Fruit fly (Drosophila melanogaster): Measurements from ENCODE around the gene CG15715.

CG15715 gene

DNA sequence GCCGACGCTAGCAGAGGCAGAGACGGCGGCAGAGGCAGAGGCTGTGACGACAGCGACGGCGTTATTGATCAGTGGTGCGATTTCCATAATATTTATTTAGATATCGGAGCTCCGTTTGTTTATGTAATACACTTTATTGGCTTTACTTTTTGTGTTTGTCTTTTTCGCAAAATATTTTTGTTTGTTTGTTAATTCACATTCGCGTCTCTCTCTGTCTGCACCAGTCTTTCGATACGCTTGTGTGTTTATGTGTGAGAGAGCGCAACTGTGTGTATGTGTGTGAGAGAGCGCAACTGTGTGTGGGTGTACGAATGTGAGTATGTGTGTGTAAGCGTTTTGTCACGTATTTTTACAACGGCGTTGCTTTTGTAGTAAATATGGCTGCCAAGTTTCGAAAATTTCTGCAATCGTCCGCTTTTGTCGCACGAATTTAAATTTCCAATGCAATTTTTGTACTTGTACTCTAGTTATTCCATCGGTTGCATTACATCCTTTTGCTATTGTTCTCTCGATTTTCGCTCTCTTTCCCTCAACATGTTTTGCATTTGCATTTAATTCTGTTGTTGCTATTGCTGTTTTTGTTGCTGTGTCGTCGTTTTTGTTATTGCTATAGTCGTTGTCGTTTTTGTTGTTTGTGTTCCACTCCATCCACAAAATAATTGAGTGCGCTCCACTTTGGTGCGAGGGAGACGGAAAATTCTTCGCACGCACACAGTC, 11.6 kb downstream of the CG15715 start:
- TF ChIP-seq CG5204 (GFP tag; optimal IDR thresholded peaks at IDR 0.05) (no peak), CG14711 (tag; optimal IDR thresholded peaks at IDR 0.05) (peak; percentile 34), Hr96 (GFP tag; optimal IDR thresholded peaks at IDR 0.05) (no peak), CG7101 (tag; optimal IDR thresholded peaks at IDR 0.05) (peak; percentile 30), Crg-1 (GFP tag; optimal IDR thresholded peaks at IDR 0.05) (peak; percentile 7), tj (GFP tag; optimal IDR thresholded peaks at IDR 0.05) (peak; percentile 93), cic (GFP tag; optimal IDR thresholded peaks at IDR 0.05) (peak; percentile 96)

DNA sequence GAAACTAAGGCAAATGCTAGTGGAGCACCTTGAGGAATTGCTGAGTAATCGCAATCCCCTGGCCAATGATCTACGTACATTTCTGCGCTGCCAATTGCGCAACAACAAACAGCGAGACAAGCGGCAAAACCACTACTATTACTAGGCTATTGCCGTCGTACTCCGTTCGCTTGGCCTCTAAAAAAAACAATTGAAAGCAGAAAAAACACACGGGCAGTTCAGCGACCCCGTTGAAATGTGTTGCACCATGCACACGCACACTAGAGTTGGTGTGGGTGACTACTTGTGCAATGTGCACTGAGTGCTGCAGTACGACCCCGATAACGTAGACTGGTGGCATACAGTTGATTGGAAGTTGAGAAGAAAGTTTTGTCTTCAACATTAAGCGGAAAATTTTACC, 12.7 kb downstream of the CG15715 start:
- TF ChIP-seq CG14711 (tag; optimal IDR thresholded peaks at IDR 0.05) (no peak), CG33017 (tag; optimal IDR thresholded peaks at IDR 0.05) (no peak), Clk (GFP tag; optimal IDR thresholded peaks at IDR 0.05) (no peak), CG1620 (GFP tag; optimal IDR thresholded peaks at IDR 0.05) (no peak), CG12768 (GFP tag; optimal IDR thresholded peaks at IDR 0.05) (no peak), CG7045 (GFP tag; optimal IDR thresholded peaks at IDR 0.05) (no peak), pad (GFP tag; optimal IDR thresholded peaks at IDR 0.05) (no peak), CG11617 (GFP tag; optimal IDR thresholded peaks at IDR 0.05) (no peak), bab1 (GFP tag; optimal IDR thresholded peaks at IDR 0.05) (no peak), CG5204 (GFP tag; optimal IDR thresholded peaks at IDR 0.05) (no peak), tj (GFP tag; optimal IDR thresholded peaks at IDR 0.05) (peak; percentile 73), toe (GFP tag; optimal IDR thresholded peaks at IDR 0.05) (no peak), Hr96 (GFP tag; optimal IDR thresholded peaks at IDR 0.05) (no peak), cnc (optimal IDR thresholded peaks at IDR 0.05) (peak; percentile 41 to 90), Crg-1 (GFP tag; optimal IDR thresholded peaks at IDR 0.05) (no peak), kay (GFP tag; ENCODE audit: borderline replicate concordance) (no peak), CG7101 (tag; optimal IDR thresholded peaks at IDR 0.05) (no peak), Mnt (GFP tag; optimal IDR thresholded peaks at IDR 0.05) (peak; percentile 20), ovo (GFP tag; optimal IDR thresholded peaks at IDR 0.05) (no peak), cic (GFP tag; optimal IDR thresholded peaks at IDR 0.05) (peak; percentile 37)

DNA sequence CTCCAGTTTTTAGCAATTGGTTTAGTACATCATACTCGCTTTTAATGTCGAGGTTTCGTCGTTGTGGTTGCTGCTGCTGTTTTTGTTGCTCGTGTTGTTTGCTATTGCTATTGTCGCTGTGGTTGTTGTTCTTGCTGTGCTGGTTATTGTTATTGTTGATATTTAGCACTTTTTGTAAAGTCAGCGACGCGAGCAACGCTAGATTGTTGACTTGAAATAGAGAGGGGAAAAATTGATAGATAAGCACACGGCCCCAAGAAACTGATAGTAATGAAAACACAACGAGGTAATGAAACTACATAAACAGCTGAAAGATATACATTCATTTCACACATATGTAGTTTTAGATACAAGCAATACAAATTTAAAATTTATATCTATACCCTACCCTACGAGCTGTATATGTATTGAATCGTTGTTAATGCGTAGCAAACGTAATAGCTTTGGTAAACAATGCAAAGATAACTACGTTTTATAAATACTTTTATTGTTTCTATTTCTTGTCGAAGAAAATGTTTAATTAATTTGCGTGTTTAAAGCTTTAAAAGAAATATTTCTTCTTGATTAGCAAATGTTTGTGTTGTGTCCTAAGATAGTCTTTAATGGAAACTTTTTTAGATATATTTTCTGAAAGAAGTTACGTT, 13.4 kb downstream of the CG15715 start:
- TF ChIP-seq CG1620 (GFP tag; optimal IDR thresholded peaks at IDR 0.05) = no peak
- TF ChIP-seq kay (GFP tag; ENCODE audit: borderline replicate concordance) = peak; percentile 89
- peak; percentile 51 for TF ChIP-seq tj (GFP tag; optimal IDR thresholded peaks at IDR 0.05)
- TF ChIP-seq pad (GFP tag; optimal IDR thresholded peaks at IDR 0.05) = peak; percentile 89
- peak; percentile 68 for TF ChIP-seq cic (GFP tag; optimal IDR thresholded peaks at IDR 0.05)
- TF ChIP-seq CG7101 (tag; optimal IDR thresholded peaks at IDR 0.05) = peak; percentile 25
- peak; percentile 31 for TF ChIP-seq Mnt (GFP tag; optimal IDR thresholded peaks at IDR 0.05)
- TF ChIP-seq CG5204 (GFP tag; optimal IDR thresholded peaks at IDR 0.05) = no peak
- TF ChIP-seq ovo (GFP tag; optimal IDR thresholded peaks at IDR 0.05) = peak; percentile 31

dm6 chr3L:15816714-15817113, 20.6 kb downstream of the CG15715 start, which contains the start of gene CkIIalpha-i1:
Gene CkIIalpha-i1, plus strand, starts transcription at chr3L:15816979.
- no peak for TF ChIP-seq CG7101 (tag; optimal IDR thresholded peaks at IDR 0.05)
- no peak for TF ChIP-seq Crg-1 (GFP tag; optimal IDR thresholded peaks at IDR 0.05)
- TF ChIP-seq pad (GFP tag; optimal IDR thresholded peaks at IDR 0.05) = no peak
- TF ChIP-seq CG5204 (GFP tag; optimal IDR thresholded peaks at IDR 0.05) = no peak
- TF ChIP-seq tj (GFP tag; optimal IDR thresholded peaks at IDR 0.05) = no peak
- TF ChIP-seq kay (GFP tag; ENCODE audit: borderline replicate concordance) = peak; percentile 84

- no peak for TF ChIP-seq toe (GFP tag; optimal IDR thresholded peaks at IDR 0.05)
- no peak for TF ChIP-seq CG14711 (tag; optimal IDR thresholded peaks at IDR 0.05)
- no peak for TF ChIP-seq CG1620 (GFP tag; optimal IDR thresholded peaks at IDR 0.05)
- TF ChIP-seq CG5204 (GFP tag; optimal IDR thresholded peaks at IDR 0.05) = no peak
- TF ChIP-seq kay (GFP tag; ENCODE audit: borderline replicate concordance) = no peak
- no peak for TF ChIP-seq ovo (GFP tag; optimal IDR thresholded peaks at IDR 0.05)
- TF ChIP-seq bab1 (GFP tag; optimal IDR thresholded peaks at IDR 0.05) = peak; percentile 46
- peak; percentile 9 for TF ChIP-seq Mnt (GFP tag; optimal IDR thresholded peaks at IDR 0.05)
- no peak for TF ChIP-seq cic (GFP tag; optimal IDR thresholded peaks at IDR 0.05)
- no peak for TF ChIP-seq cnc (optimal IDR thresholded peaks at IDR 0.05)
- no peak for TF ChIP-seq Crg-1 (GFP tag; optimal IDR thresholded peaks at IDR 0.05)
- no peak for TF ChIP-seq CG12768 (GFP tag; optimal IDR thresholded peaks at IDR 0.05)
- peak; percentile 73 for TF ChIP-seq tj (GFP tag; optimal IDR thresholded peaks at IDR 0.05)
- no peak for TF ChIP-seq CG7045 (GFP tag; optimal IDR thresholded peaks at IDR 0.05)
- TF ChIP-seq CG11617 (GFP tag; optimal IDR thresholded peaks at IDR 0.05) = no peak
- no peak for TF ChIP-seq CG33017 (tag; optimal IDR thresholded peaks at IDR 0.05)
- TF ChIP-seq Hr96 (GFP tag; optimal IDR thresholded peaks at IDR 0.05) = no peak
- no peak for TF ChIP-seq Clk (GFP tag; optimal IDR thresholded peaks at IDR 0.05)
These were observed 21.2 kb downstream of the CG15715 start, which contains the start of gene fwe for dm6 chr3L:15816143-15816487. Gene fwe, minus strand, starts transcription at chr3L:15816410.

dm6 chr3L:15815353-15816142, 21.7 kb downstream of the CG15715 start:
- no peak for TF ChIP-seq cic (GFP tag; optimal IDR thresholded peaks at IDR 0.05)
- no peak for TF ChIP-seq Hr96 (GFP tag; optimal IDR thresholded peaks at IDR 0.05)
- peak; percentile 64 for TF ChIP-seq CG7045 (GFP tag; optimal IDR thresholded peaks at IDR 0.05)
- TF ChIP-seq Mnt (GFP tag; optimal IDR thresholded peaks at IDR 0.05) = no peak
- no peak for TF ChIP-seq bab1 (GFP tag; optimal IDR thresholded peaks at IDR 0.05)
- peak; percentile 47 for TF ChIP-seq pad (GFP tag; optimal IDR thresholded peaks at IDR 0.05)
- TF ChIP-seq ovo (GFP tag; optimal IDR thresholded peaks at IDR 0.05) = no peak
- peak; percentile 47 for TF ChIP-seq CG7101 (tag; optimal IDR thresholded peaks at IDR 0.05)
- TF ChIP-seq kay (GFP tag; ENCODE audit: borderline replicate concordance) = peak; percentile 71
- no peak for TF ChIP-seq cnc (optimal IDR thresholded peaks at IDR 0.05)
- TF ChIP-seq CG5204 (GFP tag; optimal IDR thresholded peaks at IDR 0.05) = no peak
- TF ChIP-seq CG14711 (tag; optimal IDR thresholded peaks at IDR 0.05) = peak; percentile 62
- TF ChIP-seq CG11617 (GFP tag; optimal IDR thresholded peaks at IDR 0.05) = peak; percentile 43
- TF ChIP-seq CG1620 (GFP tag; optimal IDR thresholded peaks at IDR 0.05) = no peak
- no peak for TF ChIP-seq Crg-1 (GFP tag; optimal IDR thresholded peaks at IDR 0.05)
- peak; percentile 74 for TF ChIP-seq CG33017 (tag; optimal IDR thresholded peaks at IDR 0.05)
- TF ChIP-seq Clk (GFP tag; optimal IDR thresholded peaks at IDR 0.05) = no peak
- no peak for TF ChIP-seq tj (GFP tag; optimal IDR thresholded peaks at IDR 0.05)
- no peak for TF ChIP-seq toe (GFP tag; optimal IDR thresholded peaks at IDR 0.05)
- peak; percentile 39 for TF ChIP-seq CG12768 (GFP tag; optimal IDR thresholded peaks at IDR 0.05)
